Worm (Caenorhabditis elegans): ENCODE measurements around the gene paqr-1.

ce11 chrIV:6585397-6585921, 30.2 kb upstream of the paqr-1 start, which contains the start of the genes F38A5.2 and dnj-11:
- TF ChIP-seq ama-1 (optimal IDR thresholded peaks at IDR 0.05) (no peak), nhr-28 (tag; optimal IDR thresholded peaks at IDR 0.05) (no peak), nhr-77 (tag; optimal IDR thresholded peaks at IDR 0.05) (no peak), fkh-10 (GFP tag; optimal IDR thresholded peaks at IDR 0.05) (peak; percentile 44)
